Worm (Caenorhabditis elegans) whole organism, young adult: Measurements from ENCODE around the gene R102.6.

Source experiments
- B0019.2 ChIP-seq: fragments of 200-800 bp; sonication (Bioruptor generic); conservative IDR thresholded peaks from 2 replicates; pipeline ENCODE4 v1.3.6; 2022; ENCODE audit warnings: missing genetic modification reagents, missing genetic modification characterization, missing compliant biosample characterization
- F23B12.7 ChIP-seq: sonication (generic microtip); optimal IDR thresholded peaks from 2 replicates; lab custom pipeline; 2017; ENCODE audit warnings: missing genetic modification characterization, mild to moderate bottlenecking, missing compliant biosample characterization, antibody characterized with exemption, moderate library complexity; ENCODE audit not compliant: insufficient read depth
- F39B2.1 ChIP-seq: fragments of 200-800 bp; sonication (Bioruptor generic); IDR thresholded peaks from 2 replicates; pipeline ENCODE4 v1.3.6; 2022; ENCODE audit warnings: missing genetic modification reagents, missing genetic modification characterization, missing compliant biosample characterization
- F52B5.7 ChIP-seq: sonication (generic microtip); optimal IDR thresholded peaks from 2 replicates; lab custom pipeline; 2016; ENCODE audit warnings: mild to moderate bottlenecking, missing genetic modification characterization, missing compliant biosample characterization
- F55B11.4 ChIP-seq: sonication (generic microtip); optimal IDR thresholded peaks from 2 replicates; lab custom pipeline; 2016; ENCODE audit warnings: missing compliant biosample characterization, missing genetic modification characterization, borderline replicate concordance; ENCODE audit not compliant: insufficient read depth
- T26A5.8 ChIP-seq: sonication (generic microtip); optimal IDR thresholded peaks from 2 replicates; lab custom pipeline; 2016; ENCODE audit warnings: missing genetic modification characterization, missing compliant biosample characterization
- Y53F4B.3 ChIP-seq: fragments of 200-800 bp; sonication (Bioruptor generic); IDR thresholded peaks from 2 replicates; pipeline ENCODE4 v1.3.6; 2022; ENCODE audit warnings: missing genetic modification reagents, missing genetic modification characterization, missing compliant biosample characterization
- Y53G8AR.9 ChIP-seq: fragments of 200-800 bp; sonication (Bioruptor generic); conservative IDR thresholded peaks from 2 replicates; pipeline ENCODE4 v1.3.6; 2022; ENCODE audit warnings: missing genetic modification reagents, missing genetic modification characterization, missing compliant biosample characterization
- Y79H2A.3 ChIP-seq: fragments of 200-800 bp; sonication (Bioruptor generic); conservative IDR thresholded peaks from 2 replicates; pipeline ENCODE4 v1.3.6; 2022; ENCODE audit warnings: missing genetic modification reagents, missing genetic modification characterization, missing compliant biosample characterization
- ZK185.1 ChIP-seq: sonication (generic microtip); optimal IDR thresholded peaks from 2 replicates; lab custom pipeline; 2016; ENCODE audit warnings: mild to moderate bottlenecking, missing genetic modification characterization, missing compliant biosample characterization; ENCODE audit not compliant: poor library complexity, severe bottlenecking
- attf-5 ChIP-seq: fragments of 200-800 bp; sonication (Bioruptor generic); optimal IDR thresholded peaks from 2 replicates; lab custom pipeline; 2018; ENCODE audit warnings: mild to moderate bottlenecking, missing genetic modification characterization, missing compliant biosample characterization
- cebp-1 ChIP-seq, 2 experiments: fragments of 200-800 bp in 1 of 2; sonication (Bioruptor generic) in 1 of 2; sonication (generic microtip) in 1 of 2; IDR thresholded peaks in 1 of 2; optimal IDR thresholded peaks in 1 of 2; 2 replicates each; pipeline versions ENCODE4 v1.3.6 to Lab custom; 2017 to 2022; ENCODE audit warnings: missing compliant biosample characterization in 2 of 2, missing genetic modification characterization in 2 of 2, mild to moderate bottlenecking in 1 of 2, missing genetic modification reagents in 1 of 2, moderate library complexity in 1 of 2
- ceh-100 ChIP-seq: fragments of 200-800 bp; sonication (Bioruptor generic); IDR thresholded peaks from 2 replicates; pipeline ENCODE4 v1.3.6; 2022; ENCODE audit warnings: missing genetic modification reagents, missing genetic modification characterization, missing compliant biosample characterization
- ceh-27 ChIP-seq: fragments of 200-800 bp; sonication (Bioruptor generic); optimal IDR thresholded peaks from 2 replicates; lab custom pipeline; 2018; ENCODE audit warnings: mild to moderate bottlenecking, missing genetic modification characterization, moderate library complexity, missing compliant biosample characterization
- dox-1 ChIP-seq: fragments of 200-800 bp; sonication (Bioruptor generic); IDR thresholded peaks from 2 replicates; pipeline ENCODE4 v1.3.6; 2022; ENCODE audit warnings: missing genetic modification reagents, missing genetic modification characterization, missing compliant biosample characterization
- dpl-1 ChIP-seq: fragments of 150-350 bp; optimal IDR thresholded peaks from 2 replicates; lab custom pipeline; 2014; ENCODE audit warnings: missing biosample characterization, missing genetic modification reagents, missing genetic modification characterization
- efl-1 ChIP-seq: fragments of 150-350 bp; optimal IDR thresholded peaks from 2 replicates; lab custom pipeline; 2014; ENCODE audit warnings: missing biosample characterization, missing genetic modification reagents, missing genetic modification characterization
- ekl-4 ChIP-seq: fragments of 200-800 bp; sonication (Bioruptor generic); IDR thresholded peaks from 2 replicates; pipeline ENCODE4 v1.3.6; 2022; ENCODE audit warnings: missing genetic modification reagents, missing genetic modification characterization, missing compliant biosample characterization
- ets-4 ChIP-seq: fragments of 200-800 bp; sonication (Bioruptor generic); optimal IDR thresholded peaks from 2 replicates; lab custom pipeline; 2018; ENCODE audit warnings: mild to moderate bottlenecking, missing genetic modification characterization, missing compliant biosample characterization
- gei-17 ChIP-seq: fragments of 200-800 bp; sonication (Bioruptor generic); optimal IDR thresholded peaks from 2 replicates; lab custom pipeline; 2018; ENCODE audit warnings: mild to moderate bottlenecking, missing genetic modification characterization, missing compliant biosample characterization
- him-1 ChIP-seq: sonication (generic microtip); optimal IDR thresholded peaks from 2 replicates; lab custom pipeline; 2016; ENCODE audit warnings: missing genotype, missing genetic modification reagents, missing genetic modification characterization, missing compliant biosample characterization
- hlh-26 ChIP-seq: fragments of 200-800 bp; sonication (Bioruptor generic); conservative IDR thresholded peaks from 2 replicates; pipeline ENCODE4 v1.3.6; 2022; ENCODE audit warnings: missing genetic modification reagents, missing genetic modification characterization, missing compliant biosample characterization
- hrde-1 ChIP-seq: sonication (generic microtip); optimal IDR thresholded peaks from 2 replicates; lab custom pipeline; 2016; ENCODE audit warnings: missing genetic modification characterization, mild to moderate bottlenecking, missing compliant biosample characterization, moderate library complexity, missing genotype, missing genetic modification reagents, borderline replicate concordance
- lag-1 ChIP-seq: fragments of 200-800 bp; sonication (Bioruptor generic); IDR thresholded peaks from 2 replicates; pipeline ENCODE4 v1.3.6; 2022; ENCODE audit warnings: missing genetic modification reagents, missing genetic modification characterization, missing compliant biosample characterization
- let-526 ChIP-seq: fragments of 200-800 bp; sonication (Bioruptor generic); IDR thresholded peaks from 2 replicates; pipeline ENCODE4 v1.3.6; 2022; ENCODE audit warnings: missing genetic modification reagents, missing genetic modification characterization, missing compliant biosample characterization
- lin-26 ChIP-seq: fragments of 200-800 bp; sonication (Bioruptor generic); IDR thresholded peaks from 2 replicates; pipeline ENCODE4 v1.3.6; 2022; ENCODE audit warnings: missing genetic modification reagents, missing genetic modification characterization, missing compliant biosample characterization
- lin-35 ChIP-seq, 3 experiments: fragments of 150-350 bp in 2 of 3; sonication (generic microtip) in 1 of 3; optimal IDR thresholded peaks; 2 replicates each; lab custom pipeline; 2014 to 2018; ENCODE audit warnings: missing biosample characterization in 3 of 3, missing genetic modification characterization in 3 of 3, missing genetic modification reagents in 3 of 3
- lin-40 ChIP-seq: sonication (generic microtip); optimal IDR thresholded peaks from 2 replicates; lab custom pipeline; 2016; ENCODE audit warnings: missing genetic modification characterization, mild to moderate bottlenecking, missing compliant biosample characterization, missing genotype, missing genetic modification reagents
- lsy-27 ChIP-seq: sonication (generic microtip); optimal IDR thresholded peaks from 2 replicates; lab custom pipeline; 2017; ENCODE audit warnings: missing genetic modification characterization, mild to moderate bottlenecking, missing compliant biosample characterization, antibody characterized with exemption, missing genotype, borderline replicate concordance; ENCODE audit not compliant: insufficient read depth
- madf-10 ChIP-seq: sonication (generic microtip); optimal IDR thresholded peaks from 2 replicates; lab custom pipeline; 2016; ENCODE audit warnings: mild to moderate bottlenecking, missing genetic modification characterization, missing compliant biosample characterization
- madf-3 ChIP-seq: fragments of 200-800 bp; sonication (Bioruptor generic); IDR thresholded peaks from 2 replicates; pipeline ENCODE4 v1.3.6; 2022; ENCODE audit warnings: missing genetic modification reagents, missing genetic modification characterization, missing compliant biosample characterization
- mcd-1 ChIP-seq: fragments of 200-800 bp; sonication (Bioruptor generic); IDR thresholded peaks from 2 replicates; pipeline ENCODE4 v1.3.6; 2022; ENCODE audit warnings: missing genetic modification reagents, missing genetic modification characterization, missing compliant biosample characterization
- mel-28 ChIP-seq: sonication (generic microtip); optimal IDR thresholded peaks from 2 replicates; lab custom pipeline; 2016; ENCODE audit warnings: borderline replicate concordance, mild to moderate bottlenecking, missing genetic modification characterization, missing compliant biosample characterization
- nfya-1 ChIP-seq: sonication (generic microtip); optimal IDR thresholded peaks from 2 replicates; lab custom pipeline; 2017; ENCODE audit warnings: antibody characterized with exemption, missing compliant biosample characterization, missing genetic modification characterization, borderline replicate concordance; ENCODE audit not compliant: insufficient read depth
- nfyb-1 ChIP-seq: fragments of 200-800 bp; sonication (Bioruptor generic); IDR thresholded peaks from 2 replicates; pipeline ENCODE4 v1.3.6; 2022; ENCODE audit warnings: missing genetic modification reagents, missing genetic modification characterization, missing compliant biosample characterization
- nhr-80 ChIP-seq: sonication (generic microtip); optimal IDR thresholded peaks from 2 replicates; lab custom pipeline; 2016; ENCODE audit warnings: missing genetic modification characterization, missing compliant biosample characterization
- pbrm-1 ChIP-seq: fragments of 200-800 bp; sonication (Bioruptor generic); IDR thresholded peaks from 2 replicates; pipeline ENCODE4 v1.3.6; 2022; ENCODE audit warnings: missing genetic modification reagents, missing genetic modification characterization, missing compliant biosample characterization
- rcor-1 ChIP-seq: fragments of 200-800 bp; sonication (Bioruptor generic); IDR thresholded peaks from 2 replicates; pipeline ENCODE4 v1.3.6; 2022; ENCODE audit warnings: missing genetic modification reagents, missing genetic modification characterization, missing compliant biosample characterization
- snpc-3.4 ChIP-seq: sonication (generic microtip); optimal IDR thresholded peaks from 2 replicates; lab custom pipeline; 2017; ENCODE audit warnings: missing genetic modification characterization, mild to moderate bottlenecking, missing compliant biosample characterization, antibody characterized with exemption, moderate library complexity, missing genotype, missing genetic modification reagents
- somi-1 ChIP-seq: fragments of 200-800 bp; sonication (Bioruptor generic); optimal IDR thresholded peaks from 2 replicates; lab custom pipeline; 2018; ENCODE audit warnings: mild to moderate bottlenecking, missing genetic modification characterization, missing compliant biosample characterization
- sptf-2 ChIP-seq: fragments of 200-800 bp; sonication (Bioruptor generic); optimal IDR thresholded peaks from 2 replicates; lab custom pipeline; 2018; ENCODE audit warnings: mild to moderate bottlenecking, missing genetic modification characterization, missing compliant biosample characterization
- tbp1 ChIP-seq: fragments of 200-800 bp; sonication (Bioruptor generic); optimal IDR thresholded peaks from 2 replicates; lab custom pipeline; 2018; ENCODE audit warnings: mild to moderate bottlenecking, missing genetic modification characterization, missing compliant biosample characterization
- xnd-1 ChIP-seq: sonication (generic microtip); optimal IDR thresholded peaks from 2 replicates; lab custom pipeline; 2016; ENCODE audit warnings: missing genotype, missing genetic modification reagents, missing genetic modification characterization, missing compliant biosample characterization
- zim-3 ChIP-seq: sonication (generic microtip); optimal IDR thresholded peaks from 2 replicates; lab custom pipeline; 2017; ENCODE audit warnings: mild to moderate bottlenecking, missing genetic modification characterization, moderate library complexity, missing compliant biosample characterization

R102.6 gene

ce11 chrIV:10697022-10697979 is 8.7 kb downstream of the R102.6 start, which contains the start of gene allo-1 (continued):
- TF ChIP-seq lsy-27 (tag; lab: Kevin White, UChicago) (no peak), Y53G8AR.9 (no peak), ZK185.1 (tag; lab: Kevin White, UChicago) (peak; percentile 51), lin-35 (GFP tag; optimal IDR thresholded peaks at IDR 0.05; lab: Kevin White, UChicago) (peak in 1 of 3 experiments; percentile 34), nfyb-1 (GFP tag; lab: Robert Waterston, UW) (peak; percentile 28; the same call in 1 of the 2 replicates), Y79H2A.3 (GFP tag; lab: Robert Waterston, UW) (no peak), ceh-100 (GFP tag; lab: Robert Waterston, UW) (no peak), ets-4 (GFP tag; lab: Kevin White, UChicago) (no peak), sptf-2 (GFP tag; lab: Kevin White, UChicago) (no peak), tbp1 (GFP tag; lab: Kevin White, UChicago) (peak; percentile 44), ceh-27 (GFP tag; lab: Kevin White, UChicago) (peak; percentile 15), let-526 (GFP tag; lab: Robert Waterston, UW) (no peak), efl-1 (peak; percentile 62), B0019.2 (GFP tag; lab: Robert Waterston, UW) (no peak), pbrm-1 (peak; percentile 49; the same call in 1 of the 2 replicates), F55B11.4 (no peak), madf-10 (tag; lab: Kevin White, UChicago) (peak; percentile 4), lin-26 (no peak), hlh-26 (GFP tag; lab: Robert Waterston, UW) (no peak), F23B12.7 (tag; lab: Kevin White, UChicago) (no peak), mcd-1 (GFP tag; lab: Robert Waterston, UW) (peak; percentile 28; the same call in 1 of the 2 replicates), attf-5 (peak; percentile 90), F39B2.1 (GFP tag; lab: Robert Waterston, UW) (no peak), snpc-3.4 (tag; lab: Kevin White, UChicago) (no peak), mel-28 (tag; lab: Kevin White, UChicago) (no peak), somi-1 (peak; percentile 54), rcor-1 (GFP tag; lab: Robert Waterston, UW) (no peak), him-1 (tag; lab: Kevin White, UChicago) (no peak), zim-3 (tag; lab: Kevin White, UChicago) (no peak), cebp-1 (GFP tag; IDR thresholded peaks at IDR 0.05; lab: Robert Waterston, UW) (peak; percentile 97), cebp-1 (tag; optimal IDR thresholded peaks at IDR 0.05; lab: Kevin White, UChicago) (peak; percentile 98), lin-40 (tag; lab: Kevin White, UChicago) (peak; percentile 52), Y53F4B.3 (GFP tag; lab: Robert Waterston, UW) (no peak), dpl-1 (GFP tag; lab: Kevin White, UChicago) (peak; percentile 36), F52B5.7 (tag; lab: Kevin White, UChicago) (no peak), nfya-1 (tag; lab: Kevin White, UChicago) (no peak), dox-1 (GFP tag; lab: Robert Waterston, UW) (peak; percentile 28; the same call in 1 of the 2 replicates), madf-3 (no peak), nhr-80 (tag; lab: Kevin White, UChicago) (peak; percentile 74), hrde-1 (tag; lab: Kevin White, UChicago) (no peak), lag-1 (GFP tag; lab: Robert Waterston, UW) (no peak), gei-17 (GFP tag; lab: Kevin White, UChicago) (no peak), T26A5.8 (no peak), xnd-1 (tag; lab: Kevin White, UChicago) (no peak), ekl-4 (peak; percentile 42; the same call in 1 of the 2 replicates)
